Fruit fly (Drosophila melanogaster): ENCODE results near the gene Surf4.

The Surf4 gene

DNA sequence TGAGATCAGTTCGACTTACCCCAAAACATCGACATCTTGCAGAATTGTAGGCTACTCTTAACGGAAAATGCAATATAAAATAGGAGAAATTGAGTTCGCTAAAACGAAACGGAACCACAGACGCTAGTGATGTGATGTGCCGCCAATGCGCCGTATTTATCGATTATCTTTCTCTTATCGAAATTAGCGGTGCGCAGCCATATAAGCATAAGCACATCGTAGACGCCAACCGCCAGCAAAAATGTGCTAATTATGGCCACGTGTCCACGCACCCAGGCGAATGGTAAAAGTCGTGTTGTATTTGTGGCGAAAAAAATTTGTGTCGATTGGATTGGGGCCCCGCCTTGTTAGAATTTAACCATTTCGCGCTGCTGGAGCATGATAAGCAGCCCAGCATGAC is 13.0 kb downstream of the Surf4 start, which contains the start of the genes Fkbp39 and Cyfip (continued):
- no peak for TF ChIP-seq wek (GFP tag; optimal IDR thresholded peaks at IDR 0.05)
- TF ChIP-seq Atf3 (GFP tag; optimal IDR thresholded peaks at IDR 0.05) = no peak
- TF ChIP-seq CG30020 (tag; optimal IDR thresholded peaks at IDR 0.05) = peak; percentile 40
- peak; percentile 70 for TF ChIP-seq CG33213 (GFP tag; optimal IDR thresholded peaks at IDR 0.05)
- TF ChIP-seq Neu2 (GFP tag; optimal IDR thresholded peaks at IDR 0.05; ENCODE audit: borderline replicate concordance) = no peak
- TF ChIP-seq Hr3 (GFP tag; optimal IDR thresholded peaks at IDR 0.05) = peak; percentile 20
- peak; percentile 54 for TF ChIP-seq zen (tag; optimal IDR thresholded peaks at IDR 0.05)
- peak; percentile 34 for TF ChIP-seq CTCF (GFP tag; optimal IDR thresholded peaks at IDR 0.05)
- TF ChIP-seq Sin3A (optimal IDR thresholded peaks at IDR 0.05) = peak; percentile 84
- peak; percentile 43; the same call in 1 of the 2 replicates for TF ChIP-seq CG6272 (GFP tag; IDR thresholded peaks at IDR 0.05)
- no peak for TF ChIP-seq CG4404 (GFP tag; IDR thresholded peaks at IDR 0.05)
- no peak for TF ChIP-seq CG7372 (GFP tag; IDR thresholded peaks at IDR 0.05)
- TF ChIP-seq twi (tag; optimal IDR thresholded peaks at IDR 0.05) = no peak
- peak; percentile 40; the same call in 1 of the 3 replicates for TF ChIP-seq mld (GFP tag; IDR thresholded peaks at IDR 0.05; ENCODE audit: partially characterized antibody)
- TF ChIP-seq wor (GFP tag; IDR thresholded peaks at IDR 0.05) = no peak
- TF ChIP-seq bsh (GFP tag; optimal IDR thresholded peaks at IDR 0.05) = peak in 1 of 2 experiments; percentile 16
- no peak for TF ChIP-seq Nf-YC (tag; optimal IDR thresholded peaks at IDR 0.05)
- TF ChIP-seq kay (GFP tag; optimal IDR thresholded peaks at IDR 0.05) = no peak
- no peak for TF ChIP-seq sima (GFP tag; optimal IDR thresholded peaks at IDR 0.05)
- TF ChIP-seq CG13123 (GFP tag; optimal IDR thresholded peaks at IDR 0.05) = no peak
- peak; percentile 60 for TF ChIP-seq maf-S (GFP tag; optimal IDR thresholded peaks at IDR 0.05)
- TF ChIP-seq Hsf (GFP tag; optimal IDR thresholded peaks at IDR 0.05) = peak; percentile 46
- TF ChIP-seq Sry-β (GFP tag; optimal IDR thresholded peaks at IDR 0.05) = no peak
- peak; percentile 26 for TF ChIP-seq bigmax (GFP tag; optimal IDR thresholded peaks at IDR 0.05)

DNA sequence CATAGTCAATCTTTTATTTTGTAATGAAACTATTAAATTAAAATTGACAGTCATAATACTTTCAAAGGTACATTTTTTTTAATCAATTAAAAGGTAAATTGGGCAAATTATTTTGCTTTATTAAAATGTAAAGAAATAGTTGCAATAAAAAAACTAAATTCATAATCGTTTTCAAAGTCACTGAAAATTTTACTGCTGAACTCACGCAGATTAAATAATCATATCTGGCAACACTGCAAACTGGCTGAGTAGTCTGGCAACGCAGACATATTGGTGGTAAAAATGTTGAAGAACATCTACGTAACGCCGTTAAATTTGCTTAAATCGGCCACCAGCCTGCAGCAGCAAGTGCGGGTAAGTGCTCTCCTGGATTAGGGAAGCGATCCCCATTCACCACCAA is 15.5 kb downstream of the Surf4 start, which contains the start of gene mRpL9:
mRpL9 (plus strand) TSS at position 267 of the 400 bp plus-strand sequence.
- TF ChIP-seq CG9797 (GFP tag; optimal IDR thresholded peaks at IDR 0.05) = no peak
- TF ChIP-seq ttk (GFP tag; IDR thresholded peaks at IDR 0.05) = no peak
- no peak for TF ChIP-seq CG11085 (GFP tag; IDR thresholded peaks at IDR 0.05)
- TF ChIP-seq CkIIα-i1 (GFP tag; IDR thresholded peaks at IDR 0.05) = no peak
- TF ChIP-seq pita (GFP tag; optimal IDR thresholded peaks at IDR 0.05) = no peak
- TF ChIP-seq CG2875 (GFP tag; optimal IDR thresholded peaks at IDR 0.05) = no peak
- TF ChIP-seq chinmo (GFP tag; IDR thresholded peaks at IDR 0.05; ENCODE audit: partially characterized antibody) = no peak
- TF ChIP-seq CG4707 (GFP tag; optimal IDR thresholded peaks at IDR 0.05) = no peak
- TF ChIP-seq Ets65A (GFP tag) = no peak
- no peak for TF ChIP-seq CG17328 (GFP tag; IDR thresholded peaks at IDR 0.05)
- peak; percentile 44 for TF ChIP-seq Ets97D (GFP tag; optimal IDR thresholded peaks at IDR 0.05)
- no peak for TF ChIP-seq TFAM (GFP tag; optimal IDR thresholded peaks at IDR 0.05)
- no peak for TF ChIP-seq Dip3 (GFP tag; optimal IDR thresholded peaks at IDR 0.05)
- no peak for TF ChIP-seq CG12219 (GFP tag; optimal IDR thresholded peaks at IDR 0.05)
- TF ChIP-seq CG15601 (tag; optimal IDR thresholded peaks at IDR 0.05) = no peak
- TF ChIP-seq B-H1 (GFP tag; IDR thresholded peaks at IDR 0.05) = no peak
- TF ChIP-seq Sry-β (GFP tag; optimal IDR thresholded peaks at IDR 0.05) = no peak
- no peak for TF ChIP-seq Oli (tag; optimal IDR thresholded peaks at IDR 0.05)
- no peak for TF ChIP-seq Hr39 (optimal IDR thresholded peaks at IDR 0.05)
- no peak for TF ChIP-seq CG12942 (GFP tag; optimal IDR thresholded peaks at IDR 0.05)
- TF ChIP-seq CG31224 (GFP tag; IDR thresholded peaks at IDR 0.05) = no peak
- no peak for TF ChIP-seq CG18764 (GFP tag; optimal IDR thresholded peaks at IDR 0.05)
- TF ChIP-seq CG7987 (GFP tag; optimal IDR thresholded peaks at IDR 0.05) = no peak
- TF ChIP-seq bcd (GFP tag; optimal IDR thresholded peaks at IDR 0.05) = no peak
- peak in 1 of 2 experiments; percentile 34 for TF ChIP-seq dpn (GFP tag; optimal IDR thresholded peaks at IDR 0.05)
- peak; percentile 39 for TF ChIP-seq CoRest (tag; optimal IDR thresholded peaks at IDR 0.05)
- TF ChIP-seq CG10431 (GFP tag; optimal IDR thresholded peaks at IDR 0.05) = no peak
- TF ChIP-seq CG10959 (GFP tag; IDR thresholded peaks at IDR 0.05) = no peak
- TF ChIP-seq ind (GFP tag; optimal IDR thresholded peaks at IDR 0.05) = peak; percentile 21
- no peak for TF ChIP-seq Aef1 (GFP tag; IDR thresholded peaks at IDR 0.05)
- TF ChIP-seq zen2 (GFP tag; IDR thresholded peaks at IDR 0.05; ENCODE audit: partially characterized antibody) = no peak
